Fruit fly (Drosophila melanogaster): ENCODE data around the gene Sdic2.
"Not testable (repeated sequence)": the region's sequence is repeated elsewhere in the genome, so short reads cannot be mapped to it uniquely, and the experiment has no call there.

The Sdic2 gene

DNA sequence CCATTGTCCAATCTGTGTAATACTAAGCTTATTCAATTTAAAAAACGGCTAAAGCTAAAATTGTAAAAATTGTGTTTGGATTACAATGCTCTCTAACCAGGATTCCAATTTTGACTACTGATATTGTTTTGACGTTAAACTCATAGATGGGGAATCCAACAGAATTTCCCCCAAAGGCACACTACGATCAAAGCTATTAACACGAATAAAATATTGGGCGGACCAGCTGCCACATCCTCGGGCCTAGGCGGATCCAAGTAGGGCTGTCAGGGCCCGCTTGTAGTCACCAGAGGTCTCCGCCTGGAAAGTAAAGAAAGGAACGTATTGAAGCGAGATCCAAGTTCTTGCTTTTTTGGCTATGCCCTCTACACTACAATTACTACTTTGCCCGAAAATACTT, at the start of gene Sdic2:
Gene Sdic2 (minus strand): TSS at position 101 of the 400 bp plus-strand sequence.
- TF ChIP-seq CTCF, CG8478 (optimal IDR thresholded peaks at IDR 0.05): not testable (repeated sequence)

DNA sequence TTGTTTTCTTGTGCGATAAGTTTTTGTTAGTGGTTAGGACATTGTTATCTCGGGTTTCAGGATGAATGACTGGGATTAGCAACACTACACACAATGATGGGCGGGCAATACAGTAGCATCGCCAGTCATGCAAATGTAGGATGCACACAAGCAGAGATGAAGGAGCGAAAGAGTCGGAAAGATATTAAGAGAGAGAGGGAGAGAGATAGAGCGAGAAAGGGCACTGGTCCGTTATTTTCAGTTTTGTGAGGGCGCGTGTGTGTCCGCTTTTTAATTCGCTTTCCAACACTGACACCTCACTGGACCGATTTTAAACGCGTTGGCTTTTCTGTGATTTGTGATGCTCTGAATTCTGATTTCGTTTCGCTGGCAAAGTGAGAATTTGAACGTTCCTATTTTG, 45.4 kb upstream of the Sdic2 start:
- TF ChIP-seq CTCF (optimal IDR thresholded peaks at IDR 0.05): no peak
- no peak for TF ChIP-seq CG8478 (optimal IDR thresholded peaks at IDR 0.05)

DNA sequence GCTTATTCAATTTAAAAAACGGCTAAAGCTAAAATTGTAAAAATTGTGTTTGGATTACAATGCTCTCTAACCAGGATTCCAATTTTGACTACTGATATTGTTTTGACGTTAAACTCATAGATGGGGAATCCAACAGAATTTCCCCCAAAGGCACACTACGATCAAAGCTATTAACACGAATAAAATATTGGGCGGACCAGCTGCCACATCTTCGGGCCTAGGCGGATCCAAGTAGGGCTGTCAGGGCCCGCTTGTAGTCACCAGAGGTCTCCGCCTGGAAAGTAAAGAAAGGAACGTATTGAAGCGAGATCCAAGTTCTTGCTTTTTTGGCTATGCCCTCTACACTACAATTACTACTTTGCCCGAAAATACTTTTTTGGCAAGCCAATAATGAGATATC, 38.6 kb upstream of the Sdic2 start, which contains the start of gene Sdic4:
Gene Sdic4 (minus strand): TSS at position 101 of the 400 bp plus-strand sequence.
- TF ChIP-seq CG8478, CTCF (optimal IDR thresholded peaks at IDR 0.05): not testable (repeated sequence)

DNA sequence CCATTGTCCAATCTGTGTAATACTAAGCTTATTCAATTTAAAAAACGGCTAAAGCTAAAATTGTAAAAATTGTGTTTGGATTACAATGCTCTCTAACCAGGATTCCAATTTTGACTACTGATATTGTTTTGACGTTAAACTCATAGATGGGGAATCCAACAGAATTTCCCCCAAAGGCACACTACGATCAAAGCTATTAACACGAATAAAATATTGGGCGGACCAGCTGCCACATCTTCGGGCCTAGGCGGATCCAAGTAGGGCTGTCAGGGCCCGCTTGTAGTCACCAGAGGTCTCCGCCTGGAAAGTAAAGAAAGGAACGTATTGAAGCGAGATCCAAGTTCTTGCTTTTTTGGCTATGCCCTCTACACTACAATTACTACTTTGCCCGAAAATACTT, 30.9 kb upstream of the Sdic2 start, which contains the start of gene SdicC:
Gene SdicC (minus strand): TSS at position 101 of the 400 bp plus-strand sequence.
- not testable (repeated sequence) for TF ChIP-seq CTCF, CG8478 (optimal IDR thresholded peaks at IDR 0.05)

DNA sequence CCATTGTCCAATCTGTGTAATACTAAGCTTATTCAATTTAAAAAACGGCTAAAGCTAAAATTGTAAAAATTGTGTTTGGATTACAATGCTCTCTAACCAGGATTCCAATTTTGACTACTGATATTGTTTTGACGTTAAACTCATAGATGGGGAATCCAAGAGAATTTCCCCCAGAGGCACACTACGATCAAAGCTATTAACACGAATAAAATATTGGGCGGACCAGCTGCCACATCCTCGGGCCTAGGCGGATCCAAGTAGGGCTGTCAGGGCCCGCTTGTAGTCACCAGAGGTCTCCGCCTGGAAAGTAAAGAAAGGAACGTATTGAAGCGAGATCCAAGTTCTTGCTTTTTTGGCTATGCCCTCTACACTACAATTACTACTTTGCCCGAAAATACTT, 23.2 kb upstream of the Sdic2 start, which contains the start of gene SdicB:
Gene SdicB (minus strand): TSS at position 101 of the 400 bp plus-strand sequence.
- not testable (repeated sequence) for TF ChIP-seq CTCF, CG8478 (optimal IDR thresholded peaks at IDR 0.05)

DNA sequence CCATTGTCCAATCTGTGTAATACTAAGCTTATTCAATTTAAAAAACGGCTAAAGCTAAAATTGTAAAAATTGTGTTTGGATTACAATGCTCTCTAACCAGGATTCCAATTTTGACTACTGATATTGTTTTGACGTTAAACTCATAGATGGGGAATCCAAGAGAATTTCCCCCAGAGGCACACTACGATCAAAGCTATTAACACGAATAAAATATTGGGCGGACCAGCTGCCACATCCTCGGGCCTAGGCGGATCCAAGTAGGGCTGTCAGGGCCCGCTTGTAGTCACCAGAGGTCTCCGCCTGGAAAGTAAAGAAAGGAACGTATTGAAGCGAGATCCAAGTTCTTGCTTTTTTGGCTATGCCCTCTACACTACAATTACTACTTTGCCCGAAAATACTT, 15.5 kb upstream of the Sdic2 start, which contains the start of gene SdicA:
Gene SdicA (minus strand): TSS at position 101 of the 400 bp plus-strand sequence.
- not testable (repeated sequence) for TF ChIP-seq CG8478, CTCF (optimal IDR thresholded peaks at IDR 0.05)

DNA sequence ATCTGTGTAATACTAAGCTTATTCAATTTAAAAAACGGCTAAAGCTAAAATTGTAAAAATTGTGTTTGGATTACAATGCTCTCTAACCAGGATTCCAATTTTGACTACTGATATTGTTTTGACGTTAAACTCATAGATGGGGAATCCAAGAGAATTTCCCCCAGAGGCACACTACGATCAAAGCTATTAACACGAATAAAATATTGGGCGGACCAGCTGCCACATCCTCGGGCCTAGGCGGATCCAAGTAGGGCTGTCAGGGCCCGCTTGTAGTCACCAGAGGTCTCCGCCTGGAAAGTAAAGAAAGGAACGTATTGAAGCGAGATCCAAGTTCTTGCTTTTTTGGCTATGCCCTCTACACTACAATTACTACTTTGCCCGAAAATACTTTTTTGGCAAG, 7.8 kb upstream of the Sdic2 start, which contains the start of gene Sdic3:
Gene Sdic3 (minus strand): TSS at position 101 of the 400 bp plus-strand sequence.
- TF ChIP-seq CTCF, CG8478 (optimal IDR thresholded peaks at IDR 0.05): not testable (repeated sequence)

DNA sequence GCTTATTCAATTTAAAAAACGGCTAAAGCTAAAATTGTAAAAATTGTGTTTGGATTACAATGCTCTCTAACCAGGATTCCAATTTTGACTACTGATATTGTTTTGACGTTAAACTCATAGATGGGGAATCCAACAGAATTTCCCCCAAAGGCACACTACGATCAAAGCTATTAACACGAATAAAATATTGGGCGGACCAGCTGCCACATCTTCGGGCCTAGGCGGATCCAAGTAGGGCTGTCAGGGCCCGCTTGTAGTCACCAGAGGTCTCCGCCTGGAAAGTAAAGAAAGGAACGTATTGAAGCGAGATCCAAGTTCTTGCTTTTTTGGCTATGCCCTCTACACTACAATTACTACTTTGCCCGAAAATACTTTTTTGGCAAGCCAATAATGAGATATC, 7.7 kb downstream of the Sdic2 start, which contains the start of gene Sdic1:
Gene Sdic1 (minus strand): TSS at position 101 of the 400 bp plus-strand sequence.
- not testable (repeated sequence) for TF ChIP-seq CG8478, CTCF (optimal IDR thresholded peaks at IDR 0.05)

DNA sequence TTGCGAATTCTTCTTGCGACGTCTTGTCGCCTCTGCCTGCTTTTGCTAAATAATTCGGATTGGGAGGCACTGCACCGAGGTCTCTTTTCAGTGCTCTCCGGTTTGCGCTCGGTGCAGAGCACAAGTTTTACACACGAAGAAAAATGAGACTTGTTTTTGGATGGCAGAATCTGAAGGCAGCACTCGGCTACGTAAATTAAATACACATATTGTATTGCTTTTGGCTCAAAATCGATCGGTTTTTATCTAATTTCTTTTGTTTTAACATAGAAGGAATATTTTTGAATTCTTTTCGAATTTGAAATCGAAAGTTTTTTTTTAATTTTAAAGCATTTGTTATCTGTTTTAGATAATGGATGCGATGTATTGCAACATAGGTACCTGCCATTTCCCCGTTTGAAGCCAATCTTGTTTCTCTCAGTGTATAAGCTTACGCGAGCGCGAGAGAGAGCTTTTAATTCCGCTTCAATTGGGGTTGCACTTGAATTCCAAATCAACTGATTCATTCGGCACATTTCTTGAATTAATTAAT, 12.8 kb downstream of the Sdic2 start, which contains the start of gene AnxB10:
Gene AnxB10 (minus strand): TSS at position 51 of the 532 bp plus-strand sequence.
- TF ChIP-seq CG8478 (optimal IDR thresholded peaks at IDR 0.05): no peak
- no peak for TF ChIP-seq CTCF (optimal IDR thresholded peaks at IDR 0.05)

DNA sequence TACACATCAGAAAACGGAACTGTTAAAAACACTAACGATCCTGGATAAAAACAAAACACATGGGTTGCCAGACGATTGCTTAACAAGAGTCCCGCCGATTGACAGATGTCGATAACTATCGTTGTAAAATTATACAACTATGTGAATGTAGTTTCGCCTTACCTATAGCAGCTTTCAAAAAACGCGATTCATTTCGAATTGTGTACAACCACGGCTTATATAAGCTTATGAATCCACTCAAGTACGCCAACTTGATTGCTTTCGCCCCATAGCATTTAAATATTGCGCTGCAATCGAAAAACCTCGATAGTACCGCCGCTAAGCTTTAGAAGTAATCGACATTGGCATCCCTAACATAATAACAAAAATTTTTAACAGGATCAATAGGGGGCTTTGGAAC, 16.4 kb downstream of the Sdic2 start, which contains the start of the genes CG9581 and CG9578:
Gene CG9581 (minus strand): TSS at position 84 of the 400 bp plus-strand sequence.
Gene CG9578 (plus strand): TSS at position 325 of the 400 bp plus-strand sequence.
- TF ChIP-seq CG8478 (optimal IDR thresholded peaks at IDR 0.05) (no peak), CTCF (optimal IDR thresholded peaks at IDR 0.05) (no peak)

DNA sequence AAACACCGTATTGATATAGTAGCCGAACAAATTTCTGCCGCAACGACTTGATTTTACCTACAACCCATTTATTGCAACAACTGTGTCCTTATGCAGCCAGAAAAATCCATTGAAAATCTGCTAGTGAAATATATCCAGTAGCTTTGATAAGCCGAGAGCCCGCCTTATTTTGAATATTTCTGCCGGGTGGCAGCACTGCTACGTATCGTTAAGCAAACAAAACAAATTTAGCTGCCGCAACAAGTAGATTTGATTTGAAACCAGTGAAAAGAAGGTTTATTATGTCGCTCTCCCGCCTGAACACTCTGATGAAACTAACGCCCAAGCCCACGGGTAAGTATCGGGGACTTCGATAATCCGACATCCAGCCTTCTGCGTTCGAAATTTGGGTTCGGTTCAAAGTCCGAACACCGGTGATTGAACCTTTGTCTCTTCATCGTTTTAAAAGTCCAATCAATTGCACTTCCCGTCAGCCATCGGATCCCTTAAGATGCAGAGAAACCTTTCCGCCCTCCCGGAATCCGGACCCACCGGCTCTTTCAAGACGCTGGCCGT, 19.7 kb downstream of the Sdic2 start, which contains the start of gene CG9577:
Gene CG9577 (plus strand): TSS at position 190 of the 555 bp plus-strand sequence.
- no peak for TF ChIP-seq CTCF (optimal IDR thresholded peaks at IDR 0.05)
- TF ChIP-seq CG8478 (optimal IDR thresholded peaks at IDR 0.05): no peak

DNA sequence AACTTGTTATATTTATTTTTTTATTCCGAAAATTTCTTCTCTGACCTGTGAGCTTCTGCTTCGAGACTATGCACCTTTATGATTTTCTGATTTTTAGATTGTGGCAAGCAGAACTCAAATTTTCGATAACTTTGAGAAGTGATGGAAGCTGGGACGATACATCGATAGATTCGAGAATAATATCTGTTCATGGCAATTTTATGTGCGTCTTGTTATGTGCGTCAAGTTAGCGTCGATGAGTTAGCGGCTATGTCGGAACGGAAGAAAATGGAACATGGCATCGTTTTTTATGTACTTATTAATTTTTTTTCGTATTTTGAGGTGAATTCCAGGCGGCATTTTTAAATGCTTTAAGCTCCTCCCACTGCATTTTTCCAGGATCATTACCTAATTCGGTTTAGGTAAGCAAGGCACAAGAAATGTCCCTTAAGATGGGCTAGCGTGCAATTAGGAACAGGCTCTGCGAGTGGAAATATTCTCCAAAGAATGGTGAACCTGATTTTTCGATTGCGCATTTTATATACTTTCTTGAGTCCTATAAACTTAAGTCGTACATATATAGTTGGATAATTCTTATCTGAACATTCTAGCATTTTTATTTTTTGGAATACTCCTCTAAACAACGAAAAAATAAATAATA, 20.4 kb downstream of the Sdic2 start, which contains the start of gene Phf7:
Gene Phf7 (minus strand): TSS at position 58 of the 640 bp plus-strand sequence.
- TF ChIP-seq CG8478 (optimal IDR thresholded peaks at IDR 0.05): no peak
- peak in 1 of 2 experiments; percentile 30 for TF ChIP-seq CTCF (optimal IDR thresholded peaks at IDR 0.05)

DNA sequence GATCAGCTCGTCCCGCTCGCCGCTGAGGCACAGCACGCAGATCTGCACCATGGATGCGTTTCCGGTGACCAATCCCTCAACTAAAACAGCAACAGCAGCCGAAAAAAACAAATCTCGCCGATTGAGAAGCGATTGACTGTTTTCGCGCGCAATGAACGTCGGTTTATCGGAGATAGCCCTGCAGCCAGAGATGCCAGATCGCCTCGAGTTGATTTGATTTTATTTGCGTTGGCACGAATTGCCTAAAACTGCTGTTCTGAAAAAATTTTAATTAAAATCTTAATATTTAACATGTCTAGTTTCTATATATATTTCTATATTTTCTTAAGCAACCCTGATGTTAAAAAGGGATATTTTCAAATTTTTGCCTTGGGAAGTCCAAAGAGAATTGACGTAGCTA, 23.7 kb downstream of the Sdic2 start:
- TF ChIP-seq CG8478 (optimal IDR thresholded peaks at IDR 0.05): no peak
- TF ChIP-seq CTCF (optimal IDR thresholded peaks at IDR 0.05): no peak

DNA sequence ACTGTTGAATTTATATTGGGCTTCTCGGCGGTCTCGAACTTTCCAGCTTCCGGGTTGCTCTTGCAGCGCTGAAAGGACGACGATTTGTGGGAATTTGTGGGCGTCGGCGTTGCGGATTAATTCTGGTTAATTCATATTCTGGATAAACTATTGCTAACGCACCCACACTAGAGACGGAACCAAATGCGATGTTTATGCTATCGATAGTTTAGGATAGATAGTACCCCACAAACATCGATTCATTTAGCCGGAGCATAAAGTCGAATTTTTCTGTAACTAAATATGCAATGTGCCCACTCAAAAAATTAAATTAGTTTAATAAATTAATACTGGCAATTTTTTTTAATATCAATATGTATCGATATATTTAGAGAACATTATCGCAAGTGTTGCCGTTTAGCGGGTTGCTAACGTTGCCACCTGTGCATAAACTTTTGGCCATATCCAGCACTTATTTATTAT, 26.6 kb downstream of the Sdic2 start, which contains the start of gene Rab35:
Gene Rab35 (minus strand): TSS at position 194 of the 462 bp plus-strand sequence.
- TF ChIP-seq CG8478 (optimal IDR thresholded peaks at IDR 0.05): no peak
- no peak for TF ChIP-seq CTCF (optimal IDR thresholded peaks at IDR 0.05)

DNA sequence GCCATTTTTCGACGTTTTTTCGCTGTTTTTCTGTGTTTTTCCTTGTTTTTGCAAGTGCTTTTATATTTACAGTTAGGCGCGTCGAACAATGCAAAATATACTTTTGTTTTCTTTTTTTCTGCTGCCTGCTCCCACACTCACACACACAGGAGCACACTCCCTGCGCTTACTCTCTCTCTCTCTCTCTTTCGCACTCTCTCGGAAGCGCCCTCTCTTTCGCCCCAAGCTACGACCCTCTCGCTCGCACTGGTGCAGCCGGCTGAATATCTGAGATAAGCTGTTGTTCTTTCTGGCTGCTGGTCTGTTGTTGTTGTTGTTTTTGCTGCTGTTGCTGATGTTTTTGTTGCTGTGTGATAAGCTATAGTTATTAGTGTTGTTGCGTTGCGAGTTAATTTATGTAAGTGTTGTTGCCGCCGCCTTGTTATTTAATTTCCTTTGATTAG, 27.3 kb downstream of the Sdic2 start:
- no peak for TF ChIP-seq CG8478 (optimal IDR thresholded peaks at IDR 0.05)
- no peak for TF ChIP-seq CTCF (optimal IDR thresholded peaks at IDR 0.05)

Data from S2 (cell line).